Worm (Caenorhabditis elegans) whole organism, late embryonic: ENCODE results near the gene C16C8.9.

Experiments
- ceh-19 ChIP-seq: fragments of 200-800 bp; sonication (Bioruptor generic); optimal IDR thresholded peaks from 2 replicates; lab custom pipeline; 2018; ENCODE audit warnings: mild to moderate bottlenecking, missing genetic modification characterization, missing compliant biosample characterization
- ceh-31 ChIP-seq: sonication (generic microtip); optimal IDR thresholded peaks from 2 replicates; lab custom pipeline; 2016; ENCODE audit warnings: missing genetic modification characterization, missing compliant biosample characterization
- dmd-4 ChIP-seq: sonication (generic microtip); optimal IDR thresholded peaks from 2 replicates; lab custom pipeline; 2016; ENCODE audit warnings: borderline replicate concordance, missing genetic modification characterization, missing compliant biosample characterization
- fkh-6 ChIP-seq: sonication (generic microtip); optimal IDR thresholded peaks from 2 replicates; lab custom pipeline; 2016; ENCODE audit warnings: missing genetic modification characterization, missing compliant biosample characterization
- hlh-15 ChIP-seq: sonication (generic microtip); optimal IDR thresholded peaks from 2 replicates; lab custom pipeline; 2016; ENCODE audit warnings: missing genetic modification characterization, missing compliant biosample characterization
- nfya-1 ChIP-seq: sonication (generic microtip); optimal IDR thresholded peaks from 2 replicates; lab custom pipeline; 2017; ENCODE audit warnings: missing genetic modification characterization, mild to moderate bottlenecking, missing compliant biosample characterization, antibody characterized with exemption, moderate library complexity
- npax-4 ChIP-seq: sonication (generic microtip); optimal IDR thresholded peaks from 2 replicates; lab custom pipeline; 2016; ENCODE audit warnings: missing genetic modification characterization, missing compliant biosample characterization
- pag-3 ChIP-seq: sonication (generic microtip); optimal IDR thresholded peaks from 2 replicates; lab custom pipeline; 2016; ENCODE audit warnings: missing compliant biosample characterization, missing genetic modification characterization, borderline replicate concordance
- pqm-1 ChIP-seq: sonication (generic microtip); optimal IDR thresholded peaks from 2 replicates; lab custom pipeline; 2016; ENCODE audit warnings: missing genetic modification characterization, missing compliant biosample characterization
- syd-9 ChIP-seq: sonication (generic microtip); optimal IDR thresholded peaks from 2 replicates; lab custom pipeline; 2016; ENCODE audit warnings: mild to moderate bottlenecking, missing genetic modification characterization, moderate library complexity, missing compliant biosample characterization
- tbx-7 ChIP-seq: sonication (generic microtip); optimal IDR thresholded peaks from 2 replicates; lab custom pipeline; 2016; ENCODE audit warnings: missing genotype, missing genetic modification characterization, missing compliant biosample characterization

ce11 chrII:3422938-3423337, 40.1 kb downstream of the C16C8.9 start:
- TF ChIP-seq tbx-7 (tag; lab: Kevin White, UChicago): no peak
- TF ChIP-seq syd-9: no peak
- no peak for TF ChIP-seq ceh-31
- no peak for TF ChIP-seq hlh-15 (tag; lab: Kevin White, UChicago)
- no peak for TF ChIP-seq ceh-19
- no peak for TF ChIP-seq nfya-1 (tag; lab: Kevin White, UChicago)
- TF ChIP-seq dmd-4: no peak
- TF ChIP-seq pqm-1: no peak
- TF ChIP-seq fkh-6: no peak
- TF ChIP-seq pag-3 (tag; lab: Kevin White, UChicago): no peak
- no peak for TF ChIP-seq npax-4 (tag; lab: Kevin White, UChicago)
